Fruit fly (Drosophila melanogaster) whole organism, embryonic: Measurements from ENCODE around the gene CG9166.

ENCODE experiments used
- Antp ChIP-seq: fragments of 200-800 bp; sonication (Bioruptor generic); optimal IDR thresholded peaks from 3 replicates; lab custom pipeline; 2016; ENCODE audit warnings: missing biosample characterization, missing genetic modification characterization
- Bdp1 ChIP-seq: fragments of 200-800 bp; sonication (Bioruptor generic); optimal IDR thresholded peaks from 3 replicates; lab custom pipeline; 2016; ENCODE audit warnings: missing biosample characterization, missing genetic modification characterization
- CG10979 ChIP-seq: fragments of 200-800 bp; sonication (Bioruptor generic); optimal IDR thresholded peaks from 2 replicates; lab custom pipeline; 2018; ENCODE audit warnings: missing biosample characterization, mild to moderate bottlenecking, missing genetic modification characterization, moderate library complexity
- CG11093 ChIP-seq: fragments of 200-800 bp; sonication (Bioruptor generic); IDR thresholded peaks from 3 replicates; pipeline ENCODE4 v1.3.6; 2022; ENCODE audit warnings: missing biosample characterization, missing genetic modification characterization
- CG11560 ChIP-seq: fragments of 200-800 bp; sonication (Bioruptor generic); IDR thresholded peaks from 3 replicates; pipeline ENCODE4 v1.3.6; 2022; ENCODE audit warnings: missing biosample characterization, missing genetic modification characterization
- CG12104 ChIP-seq: fragments of 200-800 bp; sonication (Bioruptor generic); optimal IDR thresholded peaks from 3 replicates; lab custom pipeline; 2016; ENCODE audit warnings: missing biosample characterization, missing genetic modification characterization
- CG12942 ChIP-seq: fragments of 200-800 bp; sonication (Bioruptor generic); optimal IDR thresholded peaks from 3 replicates; lab custom pipeline; 2016; ENCODE audit warnings: missing biosample characterization, missing genetic modification characterization
- CG13287 ChIP-seq: fragments of 200-800 bp; sonication (Bioruptor generic); IDR thresholded peaks from 2 replicates; pipeline ENCODE4 v1.3.6; 2022; ENCODE audit warnings: missing biosample characterization, missing genetic modification characterization; ENCODE audit not compliant: partially characterized antibody
- CG13296 ChIP-seq: fragments of 200-800 bp; sonication (Bioruptor generic); optimal IDR thresholded peaks from 3 replicates; lab custom pipeline; 2018; ENCODE audit warnings: missing biosample characterization, mild to moderate bottlenecking, missing genetic modification characterization
- CG13775 ChIP-seq: fragments of 200-800 bp; sonication (Bioruptor generic); optimal IDR thresholded peaks from 3 replicates; lab custom pipeline; 2017; ENCODE audit warnings: missing biosample characterization, mild to moderate bottlenecking, missing genetic modification characterization
- CG14710 ChIP-seq: fragments of 200-800 bp; sonication (Bioruptor generic); optimal IDR thresholded peaks from 3 replicates; lab custom pipeline; 2019; ENCODE audit warnings: missing biosample characterization, mild to moderate bottlenecking, missing genetic modification characterization, moderate library complexity
- CG15269 ChIP-seq: fragments of 200-800 bp; sonication (Bioruptor generic); optimal IDR thresholded peaks from 2 replicates; lab custom pipeline; 2018; ENCODE audit warnings: missing biosample characterization, mild to moderate bottlenecking, missing genetic modification characterization, moderate library complexity
- CG1529 ChIP-seq: fragments of 200-800 bp; sonication (Bioruptor generic); optimal IDR thresholded peaks from 3 replicates; lab custom pipeline; 2018; ENCODE audit warnings: missing biosample characterization, missing genetic modification characterization
- CG1647 ChIP-seq: fragments of 200-800 bp; sonication (Bioruptor generic); optimal IDR thresholded peaks from 3 replicates; lab custom pipeline; 2016; ENCODE audit warnings: missing biosample characterization, missing genetic modification characterization
- CG16863 ChIP-seq: fragments of 200-800 bp; sonication (Bioruptor generic); optimal IDR thresholded peaks from 3 replicates; lab custom pipeline; 2016; ENCODE audit warnings: missing biosample characterization, missing genetic modification characterization
- CG17802 ChIP-seq: fragments of 200-800 bp; sonication (Bioruptor generic); optimal IDR thresholded peaks from 2 replicates; lab custom pipeline; 2018; ENCODE audit warnings: missing biosample characterization, mild to moderate bottlenecking, missing genetic modification characterization, moderate library complexity
- CG2120 ChIP-seq: fragments of 200-800 bp; sonication (Bioruptor generic); optimal IDR thresholded peaks from 3 replicates; lab custom pipeline; 2016; ENCODE audit warnings: missing biosample characterization, missing genetic modification characterization
- CG31388 ChIP-seq: fragments of 200-800 bp; sonication (Bioruptor generic); optimal IDR thresholded peaks from 2 replicates; lab custom pipeline; 2016; ENCODE audit warnings: missing biosample characterization, missing genetic modification characterization
- CG31441 ChIP-seq: fragments of 200-800 bp; sonication (Bioruptor generic); IDR thresholded peaks from 2 replicates; pipeline ENCODE4 v1.3.6; 2022; ENCODE audit warnings: missing biosample characterization, missing genetic modification characterization
- CG3726 ChIP-seq: fragments of 200-800 bp; sonication (Bioruptor generic); IDR thresholded peaks from 3 replicates; pipeline ENCODE4, ENCODE4 v1.3.6; 2022; ENCODE audit warnings: missing biosample characterization, missing genetic modification characterization
- CG4424 ChIP-seq: fragments of 200-800 bp; sonication (Bioruptor generic); optimal IDR thresholded peaks from 3 replicates; lab custom pipeline; 2016; ENCODE audit warnings: missing biosample characterization, missing genetic modification characterization
- CG8089 ChIP-seq: fragments of 200-800 bp; sonication (Bioruptor generic); optimal IDR thresholded peaks from 3 replicates; lab custom pipeline; 2016; ENCODE audit warnings: missing biosample characterization, missing genetic modification characterization
- CG9797 ChIP-seq: fragments of 200-800 bp; sonication (Bioruptor generic); optimal IDR thresholded peaks from 3 replicates; lab custom pipeline; 2018; ENCODE audit warnings: missing biosample characterization, mild to moderate bottlenecking, missing genetic modification characterization
- CG9876 ChIP-seq: fragments of 200-800 bp; sonication (Bioruptor generic); optimal IDR thresholded peaks from 2 replicates; lab custom pipeline; 2016; ENCODE audit warnings: missing biosample characterization, missing genetic modification characterization
- Dbx ChIP-seq: fragments of 200-800 bp; sonication (Bioruptor generic); IDR thresholded peaks from 3 replicates; pipeline ENCODE4 v1.3.6; 2022; ENCODE audit warnings: missing biosample characterization, missing genetic modification characterization
- HLH54F ChIP-seq: fragments of 200-800 bp; sonication (Bioruptor generic); optimal IDR thresholded peaks from 3 replicates; lab custom pipeline; 2016; ENCODE audit warnings: missing biosample characterization, missing genetic modification characterization
- HLHmδ ChIP-seq: fragments of 200-800 bp; sonication (Bioruptor generic); optimal IDR thresholded peaks from 2 replicates; lab custom pipeline; 2018; ENCODE audit warnings: missing biosample characterization, mild to moderate bottlenecking, missing genetic modification characterization, moderate library complexity
- Hey ChIP-seq: fragments of 200-800 bp; sonication (Bioruptor generic); optimal IDR thresholded peaks from 3 replicates; lab custom pipeline; 2018; ENCODE audit warnings: missing biosample characterization, mild to moderate bottlenecking, missing genetic modification characterization
- Oaz ChIP-seq: fragments of 200-800 bp; sonication (Bioruptor generic); IDR thresholded peaks from 2 replicates; pipeline ENCODE4 v1.3.6; 2022; ENCODE audit warnings: missing biosample characterization, missing genetic modification characterization
- Rx ChIP-seq: fragments of 200-800 bp; sonication (Bioruptor generic); IDR thresholded peaks from 2 replicates; pipeline ENCODE4 v1.3.6; 2022; ENCODE audit warnings: missing biosample characterization, missing genetic modification characterization
- Scr ChIP-seq: fragments of 200-800 bp; sonication (Bioruptor generic); IDR thresholded peaks from 2 replicates; pipeline ENCODE4 v1.3.6; 2022; ENCODE audit warnings: missing biosample characterization, missing genetic modification characterization; ENCODE audit not compliant: partially characterized antibody
- Trl ChIP-seq, 3 experiments: fragments of >200 bp in 2 of 3; fragments of 200-800 bp in 1 of 3; sonication (Bioruptor generic) in 1 of 3; optimal IDR thresholded peaks; 2 replicates in 1 of 3; 3 replicates in 2 of 3; lab custom pipeline; 2016 to 2017; ENCODE audit warnings: missing biosample characterization in 1 of 3, missing genetic modification characterization in 1 of 3
- ac ChIP-seq: fragments of 200-800 bp; sonication (Bioruptor generic); optimal IDR thresholded peaks from 3 replicates; lab custom pipeline; 2017; ENCODE audit warnings: missing biosample characterization, mild to moderate bottlenecking, missing genetic modification characterization
- aop ChIP-seq: fragments of 200-800 bp; sonication (Bioruptor generic); IDR thresholded peaks from 2 replicates; pipeline ENCODE4 v1.3.6; 2022; ENCODE audit warnings: missing biosample characterization, missing genetic modification characterization
- dati ChIP-seq: fragments of 200-800 bp; sonication (Bioruptor generic); IDR thresholded peaks from 2 replicates; pipeline ENCODE4 v1.3.6; 2022; ENCODE audit warnings: missing biosample characterization, missing genetic modification characterization
- emc ChIP-seq: fragments of 200-800 bp; sonication (Bioruptor generic); optimal IDR thresholded peaks from 2 replicates; lab custom pipeline; 2016; ENCODE audit warnings: missing biosample characterization, missing genetic modification characterization
- fd64A ChIP-seq: fragments of 200-800 bp; sonication (Bioruptor generic); optimal IDR thresholded peaks from 3 replicates; lab custom pipeline; 2018; ENCODE audit warnings: missing biosample characterization, mild to moderate bottlenecking, missing genetic modification characterization
- fd96Cb ChIP-seq: fragments of 200-800 bp; sonication (Bioruptor generic); optimal IDR thresholded peaks from 2 replicates; lab custom pipeline; 2018; ENCODE audit warnings: missing biosample characterization, mild to moderate bottlenecking, missing genetic modification characterization, moderate library complexity
- grau ChIP-seq: fragments of 200-800 bp; optimal IDR thresholded peaks from 3 replicates; lab custom pipeline; 2019; ENCODE audit warnings: missing biosample characterization, mild to moderate bottlenecking, missing genetic modification characterization, moderate library complexity
- gro ChIP-seq: fragments of 200-800 bp; sonication (Bioruptor generic); optimal IDR thresholded peaks from 2 replicates; lab custom pipeline; 2016; ENCODE audit warnings: missing biosample characterization, missing genetic modification characterization
- h ChIP-seq: fragments of >200 bp; optimal IDR thresholded peaks from 2 replicates; lab custom pipeline; 2017
- hbn ChIP-seq: fragments of 200-800 bp; sonication (Bioruptor generic); IDR thresholded peaks from 2 replicates; pipeline ENCODE4 v1.3.6; 2022; ENCODE audit warnings: missing biosample characterization, missing genetic modification characterization; ENCODE audit not compliant: partially characterized antibody
- her ChIP-seq: fragments of 200-800 bp; sonication (Bioruptor generic); optimal IDR thresholded peaks from 2 replicates; lab custom pipeline; 2016; ENCODE audit warnings: missing biosample characterization, missing genetic modification characterization
- hkb ChIP-seq, 2 experiments: fragments of 200-800 bp in 1 of 2; fragments of >200 bp in 1 of 2; sonication (Bioruptor generic) in 1 of 2; IDR thresholded peaks in 1 of 2; optimal IDR thresholded peaks in 1 of 2; 2 replicates each; pipeline versions ENCODE4 v1.3.6 to Lab custom; 2017 to 2022; ENCODE audit warnings: missing biosample characterization in 1 of 2, missing genetic modification characterization in 1 of 2
- insv ChIP-seq, 2 experiments: fragments of 200-800 bp; sonication (Bioruptor generic); optimal IDR thresholded peaks; 3 replicates each; lab custom pipeline; 2016 to 2018; ENCODE audit warnings: missing biosample characterization in 2 of 2, missing genetic modification characterization in 2 of 2
- sens ChIP-seq: fragments of 200-800 bp; sonication (Bioruptor generic); peaks from one replicate; lab custom pipeline; 2016; ENCODE audit warnings: missing biosample characterization, missing genetic modification characterization
- sob ChIP-seq: fragments of 200-800 bp; sonication (Bioruptor generic); IDR thresholded peaks from 2 replicates; pipeline ENCODE4 v1.3.6; 2022; ENCODE audit warnings: missing biosample characterization, missing genetic modification characterization
- sr ChIP-seq: fragments of 200-800 bp; sonication (Bioruptor generic); IDR thresholded peaks from 3 replicates; pipeline ENCODE4 v1.3.6; 2022; ENCODE audit warnings: missing biosample characterization, missing genetic modification characterization
- zfh1 ChIP-seq: fragments of 200-800 bp; sonication (Bioruptor generic); IDR thresholded peaks from 3 replicates; pipeline ENCODE4 v1.3.6; 2022; ENCODE audit warnings: missing biosample characterization, missing genetic modification characterization

CG9166 gene

DNA sequence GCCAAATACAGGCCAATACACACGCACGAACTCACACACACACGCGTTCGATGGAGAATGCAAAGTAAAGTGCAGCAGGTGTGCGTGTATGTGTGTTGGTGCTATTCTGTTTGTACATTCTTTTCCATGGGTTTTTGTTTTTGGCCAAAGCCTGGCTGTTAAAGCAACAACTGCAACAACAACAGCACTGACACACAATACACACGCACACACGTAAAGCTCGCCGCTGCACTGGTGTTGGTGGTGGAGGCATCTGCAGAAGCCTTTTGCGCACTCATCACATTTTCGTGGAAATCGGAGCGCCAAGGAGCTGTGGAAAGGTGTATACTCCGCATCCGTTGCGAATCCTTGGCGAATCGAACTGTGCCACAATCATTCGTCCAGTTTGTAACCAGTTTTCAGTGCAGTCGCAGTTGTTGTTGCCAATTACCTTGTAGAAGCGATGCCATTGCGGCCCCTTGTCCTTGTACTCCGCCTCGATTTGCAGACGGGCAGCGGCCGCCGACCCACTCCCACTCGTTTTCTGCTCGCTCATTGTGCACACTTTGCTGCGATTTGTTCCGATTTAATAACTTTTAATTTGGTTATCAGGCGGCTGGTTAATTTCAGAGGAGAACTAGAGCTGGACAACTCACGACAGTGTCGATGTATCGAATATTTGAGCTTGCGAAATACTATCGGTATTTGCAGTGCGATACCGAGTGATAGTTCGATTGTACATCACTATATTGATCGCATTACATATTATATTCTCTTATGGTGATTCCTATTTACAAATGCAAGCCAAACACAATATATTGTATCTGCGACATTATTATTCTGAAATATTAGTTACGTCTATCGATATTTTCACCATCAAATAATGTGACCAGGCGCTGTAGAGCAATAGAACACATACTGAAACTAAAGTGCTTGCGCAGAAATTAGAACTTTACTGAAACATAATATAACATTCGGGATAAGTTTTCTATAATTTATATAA is 683 bp upstream of the CG9166 start (continued):
- TF ChIP-seq sr (no peak), hkb (optimal IDR thresholded peaks at IDR 0.05; lab: Kevin White, UChicago) (no peak), hkb (GFP tag; IDR thresholded peaks at IDR 0.05; lab: Robert Waterston, UW) (no peak), Bdp1 (peak; percentile 36), her (peak; percentile 20), CG12942 (peak; percentile 2), emc (GFP tag; lab: Kevin White, UChicago) (no peak), hbn (GFP tag; lab: Robert Waterston, UW) (peak; percentile 96), Dbx (GFP tag; lab: Robert Waterston, UW) (peak; percentile 56; the same call in 1 of the 3 replicates), Hey (no peak), HLHmδ (GFP tag; lab: Kevin White, UChicago) (no peak), CG14710 (tag; lab: Kevin White, UChicago) (peak; percentile 57), Antp (GFP tag; lab: Kevin White, UChicago) (peak; percentile 31), CG9876 (no peak), h (lab: Kevin White, UChicago) (no peak), CG9797 (GFP tag; lab: Kevin White, UChicago) (peak; percentile 49), Scr (GFP tag; lab: Robert Waterston, UW) (peak; percentile 98), CG13775 (GFP tag; lab: Kevin White, UChicago) (peak; percentile 19), CG3726 (GFP tag; lab: Robert Waterston, UW) (no peak), fd96Cb (tag; lab: Kevin White, UChicago) (peak; percentile 13), CG11560 (tag; lab: Robert Waterston, UW) (peak; percentile 97), CG31388 (no peak), dati (no peak), CG31441 (GFP tag; lab: Robert Waterston, UW) (peak; percentile 54; the same call in 1 of the 2 replicates), CG1529 (no peak), ac (no peak), aop (no peak), Trl (optimal IDR thresholded peaks at IDR 0.05; lab: Kevin White, UChicago) (no peak), Trl (GFP tag; optimal IDR thresholded peaks at IDR 0.05; lab: Kevin White, UChicago) (peak; percentile 6), CG8089 (no peak), CG16863 (GFP tag; lab: Kevin White, UChicago) (peak; percentile 3), CG2120 (peak; percentile 61), CG11093 (GFP tag; lab: Robert Waterston, UW) (no peak), CG10979 (peak; percentile 19), Rx (GFP tag; lab: Robert Waterston, UW) (no peak), CG4424 (GFP tag; lab: Kevin White, UChicago) (peak; percentile 59), insv (GFP tag; optimal IDR thresholded peaks at IDR 0.05; lab: Kevin White, UChicago) (peak in 1 of 2 experiments; percentile 94), grau (tag; lab: Kevin White, UChicago) (peak; percentile 42), zfh1 (GFP tag; lab: Robert Waterston, UW) (no peak), fd64A (GFP tag; lab: Kevin White, UChicago) (no peak), sens (peak; percentile 77), HLH54F (GFP tag; lab: Kevin White, UChicago) (peak; percentile 38), Oaz (GFP tag; lab: Robert Waterston, UW) (no peak), CG1647 (GFP tag; lab: Kevin White, UChicago) (no peak), CG13296 (GFP tag; lab: Kevin White, UChicago) (peak; percentile 22), gro (GFP tag; lab: Kevin White, UChicago) (peak; percentile 34), CG12104 (GFP tag; lab: Kevin White, UChicago) (peak; percentile 23), CG15269 (peak; percentile 38), sob (GFP tag; lab: Robert Waterston, UW) (0 out of 2 replicates have a peak, but pooled peaks have one; percentile 13), CG13287 (GFP tag; lab: Robert Waterston, UW) (peak; percentile 98), CG17802 (tag; lab: Kevin White, UChicago) (no peak)
